Worm (Caenorhabditis elegans): ENCODE measurements around the gene F55A11.11.

Gene F55A11.11

ce11 chrV:11798320-11798719, 15.4 kb downstream of the F55A11.11 start:
- no peak for TF ChIP-seq dao-5 (tag; optimal IDR thresholded peaks at IDR 0.05)
- TF ChIP-seq him-1 (tag; optimal IDR thresholded peaks at IDR 0.05) = no peak
- no peak for TF ChIP-seq W03F9.2 (tag; optimal IDR thresholded peaks at IDR 0.05)

- TF ChIP-seq W03F9.2 (tag; optimal IDR thresholded peaks at IDR 0.05) = no peak
- TF ChIP-seq dao-5 (tag; optimal IDR thresholded peaks at IDR 0.05) = no peak
- no peak for TF ChIP-seq him-1 (tag; optimal IDR thresholded peaks at IDR 0.05)
Measured at ce11 chrV:11799252-11799822, 16.4 kb downstream of the F55A11.11 start.

ce11 chrV:11800486-11800885, 17.5 kb downstream of the F55A11.11 start:
- TF ChIP-seq him-1 (tag; optimal IDR thresholded peaks at IDR 0.05) (no peak), dao-5 (tag; optimal IDR thresholded peaks at IDR 0.05) (no peak), W03F9.2 (tag; optimal IDR thresholded peaks at IDR 0.05) (no peak)

- TF ChIP-seq him-1 (tag; optimal IDR thresholded peaks at IDR 0.05) (no peak), dao-5 (tag; optimal IDR thresholded peaks at IDR 0.05) (no peak), W03F9.2 (tag; optimal IDR thresholded peaks at IDR 0.05) (no peak)
Measured at ce11 chrV:11801076-11801849, 18.3 kb downstream of the F55A11.11 start.

ce11 chrV:11802508-11802907, 19.6 kb downstream of the F55A11.11 start:
- TF ChIP-seq W03F9.2 (tag; optimal IDR thresholded peaks at IDR 0.05) (no peak), dao-5 (tag; optimal IDR thresholded peaks at IDR 0.05) (no peak), him-1 (tag; optimal IDR thresholded peaks at IDR 0.05) (no peak)

ce11 chrV:11803518-11803994, 20.6 kb downstream of the F55A11.11 start:
- TF ChIP-seq W03F9.2 (tag; optimal IDR thresholded peaks at IDR 0.05) (no peak), him-1 (tag; optimal IDR thresholded peaks at IDR 0.05) (no peak), dao-5 (tag; optimal IDR thresholded peaks at IDR 0.05) (no peak)

ce11 chrV:11809935-11810334, 27.0 kb downstream of the F55A11.11 start:
- no peak for TF ChIP-seq W03F9.2 (tag; optimal IDR thresholded peaks at IDR 0.05)
- TF ChIP-seq him-1 (tag; optimal IDR thresholded peaks at IDR 0.05) = no peak
- no peak for TF ChIP-seq dao-5 (tag; optimal IDR thresholded peaks at IDR 0.05)

ce11 chrV:11811921-11812320, 29.0 kb downstream of the F55A11.11 start, which contains the start of gene D2023.3:
Gene D2023.3 (minus strand): TSS chrV:11812021.
- no peak for TF ChIP-seq W03F9.2 (tag; optimal IDR thresholded peaks at IDR 0.05)
- TF ChIP-seq dao-5 (tag; optimal IDR thresholded peaks at IDR 0.05) = no peak
- no peak for TF ChIP-seq him-1 (tag; optimal IDR thresholded peaks at IDR 0.05)

ce11 chrV:11815566-11815965, 32.6 kb downstream of the F55A11.11 start:
- no peak for TF ChIP-seq W03F9.2 (tag; optimal IDR thresholded peaks at IDR 0.05)
- no peak for TF ChIP-seq him-1 (tag; optimal IDR thresholded peaks at IDR 0.05)
- no peak for TF ChIP-seq dao-5 (tag; optimal IDR thresholded peaks at IDR 0.05)

ce11 chrV:11817263-11817726, 34.3 kb downstream of the F55A11.11 start:
- TF ChIP-seq dao-5 (tag; optimal IDR thresholded peaks at IDR 0.05) = no peak
- no peak for TF ChIP-seq W03F9.2 (tag; optimal IDR thresholded peaks at IDR 0.05)
- TF ChIP-seq him-1 (tag; optimal IDR thresholded peaks at IDR 0.05) = no peak

- no peak for TF ChIP-seq W03F9.2 (tag; optimal IDR thresholded peaks at IDR 0.05)
- no peak for TF ChIP-seq dao-5 (tag; optimal IDR thresholded peaks at IDR 0.05)
- TF ChIP-seq him-1 (tag; optimal IDR thresholded peaks at IDR 0.05) = no peak
Measured at ce11 chrV:11818064-11818463, 35.1 kb downstream of the F55A11.11 start.

ce11 chrV:11818786-11819185, 35.8 kb downstream of the F55A11.11 start:
- TF ChIP-seq him-1 (tag; optimal IDR thresholded peaks at IDR 0.05) = no peak
- TF ChIP-seq W03F9.2 (tag; optimal IDR thresholded peaks at IDR 0.05) = no peak
- TF ChIP-seq dao-5 (tag; optimal IDR thresholded peaks at IDR 0.05) = no peak

- TF ChIP-seq dao-5 (tag; optimal IDR thresholded peaks at IDR 0.05) (no peak), him-1 (tag; optimal IDR thresholded peaks at IDR 0.05) (no peak), W03F9.2 (tag; optimal IDR thresholded peaks at IDR 0.05) (no peak)
Measured at ce11 chrV:11819451-11819850, 36.5 kb downstream of the F55A11.11 start.

- TF ChIP-seq dao-5 (tag; optimal IDR thresholded peaks at IDR 0.05) (no peak), W03F9.2 (tag; optimal IDR thresholded peaks at IDR 0.05) (no peak), him-1 (tag; optimal IDR thresholded peaks at IDR 0.05) (no peak)
Measured at ce11 chrV:11820551-11820950, 37.6 kb downstream of the F55A11.11 start.
